Fruit fly (Drosophila melanogaster): ENCODE measurements around the gene ATPsynE.

DNA sequence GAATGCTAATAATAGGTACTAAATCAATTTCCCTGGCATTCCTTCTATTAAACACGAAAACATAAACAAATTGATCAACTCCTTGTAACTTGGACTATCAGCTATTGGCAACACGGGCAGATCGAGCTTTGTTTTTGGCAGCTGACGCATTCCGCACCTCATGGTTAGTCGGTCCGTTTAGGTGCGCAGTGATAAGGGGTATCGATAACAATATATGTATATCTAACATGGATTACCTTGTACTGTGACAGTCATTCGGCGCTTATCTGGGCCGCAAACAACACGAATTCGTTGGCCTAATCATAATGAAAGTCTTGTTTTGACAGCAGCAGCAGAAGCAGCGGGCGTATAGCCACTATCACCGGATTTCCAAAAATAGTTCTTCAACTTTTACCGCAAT, 38.8 kb upstream of the ATPsynE start:
- TF ChIP-seq dmrt99B (tag; optimal IDR thresholded peaks at IDR 0.05) (no peak), Lim3 (GFP tag; IDR thresholded peaks at IDR 0.05) (no peak), ken (GFP tag; IDR thresholded peaks at IDR 0.05) (no peak), CG3838 (GFP tag; optimal IDR thresholded peaks at IDR 0.05) (no peak), salm (tag; optimal IDR thresholded peaks at IDR 0.05) (no peak), BEAF-32 (GFP tag; optimal IDR thresholded peaks at IDR 0.05) (no peak), CG7556 (GFP tag; optimal IDR thresholded peaks at IDR 0.05) (no peak), CG10274 (GFP tag; optimal IDR thresholded peaks at IDR 0.05) (no peak)
